Worm (Caenorhabditis elegans): ENCODE results near the gene gst-19.

DNA sequence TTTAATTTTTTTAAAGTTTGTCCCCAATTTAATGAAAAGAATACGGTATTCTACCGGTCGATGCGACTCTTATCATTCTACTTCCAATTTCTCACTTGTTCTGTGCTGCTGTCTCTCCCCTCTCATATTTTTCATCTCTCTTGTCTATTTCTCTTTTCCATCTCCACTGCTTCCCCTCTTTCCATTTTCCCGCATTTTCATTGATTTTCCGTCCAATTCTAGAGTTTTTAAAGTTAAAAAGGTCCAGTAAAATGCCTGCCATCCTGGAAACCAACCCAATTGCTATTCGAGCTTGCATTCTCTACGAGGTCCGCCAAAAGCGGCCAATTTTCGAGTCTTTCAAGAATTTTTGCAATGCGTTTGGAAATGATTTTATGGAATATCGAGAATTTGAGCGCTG, 14.4 kb upstream of the gst-19 start, which contains the start of gene fbxa-167:
- no peak for TF ChIP-seq flt-1 (GFP tag; IDR thresholded peaks at IDR 0.05)
- no peak for TF ChIP-seq ref-1 (GFP tag; conservative IDR thresholded peaks at IDR 0.05)
- no peak for TF ChIP-seq med-1 (GFP tag; optimal IDR thresholded peaks at IDR 0.05; ENCODE audit: insufficient read depth)
- no peak for TF ChIP-seq klf-2 (GFP tag; conservative IDR thresholded peaks at IDR 0.05)
- TF ChIP-seq ztf-23 (GFP tag; IDR thresholded peaks at IDR 0.05) = no peak

All from whole organism, midembryonic.